Fruit fly (Drosophila melanogaster) whole organism, embryonic: ENCODE results near the gene Lip2.

ENCODE experiments used
- Atf3 ChIP-seq: fragments of 200-800 bp; sonication (Bioruptor generic); optimal IDR thresholded peaks from 3 replicates; lab custom pipeline; 2016; ENCODE audit warnings: missing biosample characterization, missing genetic modification characterization
- CG1024 ChIP-seq: fragments of 200-800 bp; sonication (Bioruptor generic); IDR thresholded peaks from 2 replicates; pipeline ENCODE4 v1.3.6; 2022; ENCODE audit warnings: missing biosample characterization, missing genetic modification characterization
- CG12104 ChIP-seq: fragments of 200-800 bp; sonication (Bioruptor generic); optimal IDR thresholded peaks from 3 replicates; lab custom pipeline; 2016; ENCODE audit warnings: missing biosample characterization, missing genetic modification characterization
- CG14860 ChIP-seq: fragments of 200-800 bp; sonication (Bioruptor generic); IDR thresholded peaks from 3 replicates; pipeline ENCODE4 v1.3.6; 2022; ENCODE audit warnings: missing biosample characterization, missing genetic modification characterization; ENCODE audit not compliant: partially characterized antibody
- CG16863 ChIP-seq: fragments of 200-800 bp; sonication (Bioruptor generic); optimal IDR thresholded peaks from 3 replicates; lab custom pipeline; 2016; ENCODE audit warnings: missing biosample characterization, missing genetic modification characterization
- CG18599 ChIP-seq: fragments of 200-800 bp; sonication (Bioruptor generic); optimal IDR thresholded peaks from 3 replicates; lab custom pipeline; 2017; ENCODE audit warnings: missing biosample characterization, missing genetic modification characterization, mild to moderate bottlenecking, moderate library complexity, missing genetic modification reagents
- CG30431 ChIP-seq: fragments of 200-800 bp; sonication (Bioruptor generic); optimal IDR thresholded peaks from 2 replicates; lab custom pipeline; 2017; ENCODE audit warnings: missing biosample characterization, missing genetic modification characterization
- CG33213 ChIP-seq: fragments of 200-800 bp; sonication (Bioruptor generic); optimal IDR thresholded peaks from 3 replicates; lab custom pipeline; 2016; ENCODE audit warnings: missing biosample characterization, missing genetic modification characterization
- CG4730 ChIP-seq: fragments of 200-800 bp; sonication (Bioruptor generic); IDR thresholded peaks from 2 replicates; pipeline ENCODE4 v1.3.6; 2022; ENCODE audit warnings: missing biosample characterization, missing genetic modification characterization
- CTCF ChIP-seq: fragments of 200-800 bp; sonication (Bioruptor generic); optimal IDR thresholded peaks from 2 replicates; lab custom pipeline; 2017; ENCODE audit warnings: missing biosample characterization, mild to moderate bottlenecking, missing genetic modification characterization, moderate library complexity
- CrebB ChIP-seq: fragments of 200-800 bp; sonication (Bioruptor generic); optimal IDR thresholded peaks from 3 replicates; lab custom pipeline; 2018; ENCODE audit warnings: missing biosample characterization, mild to moderate bottlenecking, missing genetic modification characterization
- Deaf1 ChIP-seq: fragments of 200-800 bp; optimal IDR thresholded peaks from 3 replicates; lab custom pipeline; 2019; ENCODE audit warnings: missing biosample characterization, mild to moderate bottlenecking, missing genetic modification characterization, moderate library complexity
- Dip2 ChIP-seq: fragments of 200-800 bp; sonication (Bioruptor generic); IDR thresholded peaks from 2 replicates; pipeline ENCODE4 v1.3.6; 2022; ENCODE audit warnings: missing biosample characterization, missing genetic modification characterization
- Elba2 ChIP-seq: fragments of 200-800 bp; sonication (Bioruptor generic); optimal IDR thresholded peaks from 3 replicates; lab custom pipeline; 2016; ENCODE audit warnings: missing biosample characterization, missing genetic modification characterization
- Gsc ChIP-seq: fragments of 200-800 bp; sonication (Bioruptor generic); IDR thresholded peaks from 2 replicates; pipeline ENCODE4 v1.3.6; 2022; ENCODE audit warnings: missing biosample characterization, missing genetic modification characterization
- Hey ChIP-seq: fragments of 200-800 bp; sonication (Bioruptor generic); optimal IDR thresholded peaks from 3 replicates; lab custom pipeline; 2018; ENCODE audit warnings: missing biosample characterization, mild to moderate bottlenecking, missing genetic modification characterization
- HmgZ ChIP-seq: fragments of 200-800 bp; sonication (Bioruptor generic); optimal IDR thresholded peaks from 2 replicates; lab custom pipeline; 2018; ENCODE audit warnings: missing biosample characterization, mild to moderate bottlenecking, missing genetic modification characterization
- NfI ChIP-seq: fragments of 200-800 bp; sonication (Bioruptor generic); optimal IDR thresholded peaks from 3 replicates; lab custom pipeline; 2018; ENCODE audit warnings: missing biosample characterization, mild to moderate bottlenecking, missing genetic modification characterization, moderate library complexity
- Oli ChIP-seq: fragments of 200-800 bp; sonication (Bioruptor generic); optimal IDR thresholded peaks from 2 replicates; lab custom pipeline; 2018; ENCODE audit warnings: missing biosample characterization, mild to moderate bottlenecking, missing genetic modification characterization, moderate library complexity
- Sox102F ChIP-seq: fragments of 200-800 bp; sonication (Bioruptor generic); optimal IDR thresholded peaks from 2 replicates; lab custom pipeline; 2018; ENCODE audit warnings: missing biosample characterization, mild to moderate bottlenecking, missing genetic modification characterization, moderate library complexity
- Taf1 ChIP-seq: fragments of 200-800 bp; sonication (Bioruptor generic); IDR thresholded peaks from 2 replicates; pipeline ENCODE4 v1.3.6; 2022; ENCODE audit warnings: missing biosample characterization, missing genetic modification characterization
- Trl ChIP-seq, 3 experiments: fragments of >200 bp in 2 of 3; fragments of 200-800 bp in 1 of 3; sonication (Bioruptor generic) in 1 of 3; optimal IDR thresholded peaks; 2 replicates in 1 of 3; 3 replicates in 2 of 3; lab custom pipeline; 2016 to 2017; ENCODE audit warnings: missing biosample characterization in 1 of 3, missing genetic modification characterization in 1 of 3
- Xrp1 ChIP-seq: fragments of 200-800 bp; sonication (Bioruptor generic); IDR thresholded peaks from 2 replicates; pipeline ENCODE4 v1.3.6; 2022; ENCODE audit warnings: missing biosample characterization, missing genetic modification characterization
- al ChIP-seq: fragments of 200-800 bp; sonication (Bioruptor generic); IDR thresholded peaks from 2 replicates; pipeline ENCODE4 v1.3.6; 2022; ENCODE audit warnings: missing biosample characterization, missing genetic modification characterization
- btn ChIP-seq: fragments of 200-800 bp; sonication (Bioruptor generic); optimal IDR thresholded peaks from 2 replicates; lab custom pipeline; 2016; ENCODE audit warnings: missing biosample characterization, missing genetic modification characterization
- chinmo ChIP-seq: fragments of 200-800 bp; sonication (Bioruptor generic); IDR thresholded peaks from 4 replicates; pipeline ENCODE4 v1.3.6; 2022; ENCODE audit warnings: missing biosample characterization, missing genetic modification characterization; ENCODE audit not compliant: partially characterized antibody
- crc ChIP-seq: fragments of 200-800 bp; sonication (Bioruptor generic); optimal IDR thresholded peaks from 2 replicates; lab custom pipeline; 2016; ENCODE audit warnings: missing biosample characterization, missing genetic modification characterization
- dimm ChIP-seq: fragments of 200-800 bp; sonication (Bioruptor generic); IDR thresholded peaks from 2 replicates; pipeline ENCODE4 v1.3.6; 2022; ENCODE audit warnings: missing biosample characterization, missing genetic modification characterization
- dm ChIP-seq: fragments of 200-800 bp; sonication (Bioruptor generic); optimal IDR thresholded peaks from 3 replicates; lab custom pipeline; 2016; ENCODE audit warnings: missing biosample characterization, missing genetic modification characterization
- dysf ChIP-seq: fragments of 200-800 bp; sonication (Bioruptor generic); IDR thresholded peaks from 3 replicates; pipeline ENCODE4 v1.3.6; 2022; ENCODE audit warnings: missing biosample characterization, missing genetic modification characterization
- gem ChIP-seq: fragments of 200-800 bp; sonication (Bioruptor generic); optimal IDR thresholded peaks from 2 replicates; lab custom pipeline; 2019; ENCODE audit warnings: missing biosample characterization, mild to moderate bottlenecking, missing genetic modification characterization, moderate library complexity
- grau ChIP-seq: fragments of 200-800 bp; optimal IDR thresholded peaks from 3 replicates; lab custom pipeline; 2019; ENCODE audit warnings: missing biosample characterization, mild to moderate bottlenecking, missing genetic modification characterization, moderate library complexity
- hb ChIP-seq: fragments of 200-800 bp; sonication (Bioruptor generic); IDR thresholded peaks from 3 replicates; pipeline ENCODE4 v1.3.6; 2022; ENCODE audit warnings: missing biosample characterization, missing genetic modification characterization; ENCODE audit not compliant: partially characterized antibody
- onecut ChIP-seq: fragments of 200-800 bp; sonication (Bioruptor generic); IDR thresholded peaks from 2 replicates; pipeline ENCODE4 v1.3.6; 2022; ENCODE audit warnings: missing biosample characterization, missing genetic modification characterization
- peb ChIP-seq: fragments of 200-800 bp; sonication (Bioruptor generic); IDR thresholded peaks from 2 replicates; pipeline ENCODE4 v1.3.6; 2022; ENCODE audit warnings: missing biosample characterization, missing genetic modification characterization
- ranshi ChIP-seq: fragments of 200-800 bp; sonication (Bioruptor generic); IDR thresholded peaks from 2 replicates; pipeline ENCODE4 v1.3.6; 2022; ENCODE audit warnings: missing biosample characterization, missing genetic modification characterization
- repo ChIP-seq: fragments of 200-800 bp; sonication (Bioruptor generic); optimal IDR thresholded peaks from 2 replicates; lab custom pipeline; 2016; ENCODE audit warnings: missing biosample characterization, missing genetic modification characterization
- sisA ChIP-seq: fragments of 200-800 bp; sonication (Bioruptor generic); IDR thresholded peaks from 2 replicates; pipeline ENCODE4 v1.3.6; 2022; ENCODE audit warnings: missing biosample characterization, missing genetic modification characterization
- tio ChIP-seq: fragments of 200-800 bp; sonication (Bioruptor generic); optimal IDR thresholded peaks from 2 replicates; lab custom pipeline; 2017; ENCODE audit warnings: missing biosample characterization, missing genetic modification characterization, inconsistent platforms
- tup ChIP-seq: fragments of 200-800 bp; sonication (Bioruptor generic); optimal IDR thresholded peaks from 2 replicates; lab custom pipeline; 2016; ENCODE audit warnings: missing biosample characterization, mild to moderate bottlenecking, missing genetic modification characterization, moderate library complexity

Gene Lip2

DNA sequence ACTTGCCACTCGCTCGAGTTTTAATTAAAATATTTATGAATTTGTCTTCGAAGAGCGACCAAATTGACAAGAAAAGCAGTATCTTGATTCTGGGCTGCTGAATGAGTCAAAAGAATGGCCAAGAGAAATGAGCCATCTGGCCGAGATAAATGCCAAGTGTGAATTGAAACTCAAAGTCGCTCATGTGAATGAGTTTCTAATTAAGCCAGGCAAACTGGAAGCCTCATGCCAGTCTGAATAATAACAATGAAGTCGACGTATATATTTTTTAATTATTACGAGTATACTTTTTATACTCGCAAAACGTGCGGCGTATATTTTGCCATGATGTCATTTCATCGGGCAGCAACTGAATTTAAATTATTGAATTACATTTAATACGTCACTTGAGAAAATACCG lies at the start of gene Lip2:
Gene Lip2 (minus strand): TSS at position 101 of the 400 bp plus-strand sequence.
- TF ChIP-seq gem (tag; lab: Kevin White, UChicago) (no peak), NfI (GFP tag; lab: Kevin White, UChicago) (no peak), Elba2 (GFP tag; lab: Kevin White, UChicago) (no peak), Oli (no peak), HmgZ (tag; lab: Kevin White, UChicago) (no peak), tio (GFP tag; lab: Kevin White, UChicago) (no peak), Gsc (GFP tag; lab: Robert Waterston, UW) (no peak), Taf1 (no peak), CG18599 (no peak), CTCF (GFP tag; lab: Kevin White, UChicago) (no peak), Xrp1 (no peak), dm (no peak), CG30431 (no peak), crc (no peak), grau (tag; lab: Kevin White, UChicago) (no peak), hb (GFP tag; lab: Robert Waterston, UW) (no peak), Dip2 (GFP tag; lab: Robert Waterston, UW) (no peak), tup (GFP tag; lab: Kevin White, UChicago) (no peak)

DNA sequence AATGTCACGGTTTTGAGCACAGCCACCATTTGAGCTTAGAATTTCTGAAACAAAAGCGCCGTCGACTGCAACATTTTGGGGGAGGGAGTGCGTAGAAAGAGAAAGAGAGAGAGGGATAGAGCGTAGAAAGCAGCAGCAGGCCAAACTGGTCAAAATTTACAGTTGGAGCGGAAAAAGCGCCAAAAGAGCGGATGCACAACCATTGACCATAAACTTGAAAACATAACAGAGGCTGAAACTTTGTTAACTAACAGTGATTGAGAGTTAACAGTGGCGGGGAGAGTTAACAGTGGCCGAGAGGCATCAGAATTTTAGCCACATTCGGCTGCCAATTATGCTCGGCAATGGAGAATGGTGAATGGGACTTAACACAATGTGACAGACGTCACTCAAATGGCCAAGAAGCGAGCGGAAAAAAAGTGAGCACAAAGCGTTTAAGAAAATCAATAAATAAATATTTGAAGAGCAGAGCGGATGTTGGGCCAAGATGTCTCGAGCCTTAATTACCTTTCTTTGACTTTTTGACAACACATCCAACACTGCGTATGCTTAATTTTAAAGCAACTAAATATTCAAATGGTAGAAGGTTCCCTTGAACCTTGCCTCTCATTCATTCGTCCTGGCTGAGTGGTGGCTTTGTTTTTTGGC lies 47.9 kb upstream of the Lip2 start:
- TF ChIP-seq Deaf1 (tag; lab: Kevin White, UChicago), result peak; percentile 52
- no peak for TF ChIP-seq dimm (GFP tag; lab: Robert Waterston, UW)
- no peak for TF ChIP-seq CG12104 (GFP tag; lab: Kevin White, UChicago)
- TF ChIP-seq Sox102F, result no peak
- no peak for TF ChIP-seq ranshi (GFP tag; lab: Robert Waterston, UW)
- no peak for TF ChIP-seq peb (GFP tag; lab: Robert Waterston, UW)
- peak; percentile 71; the same call in 1 of the 2 replicates for TF ChIP-seq onecut (GFP tag; lab: Robert Waterston, UW)
- TF ChIP-seq Hey (tag; lab: Kevin White, UChicago), result no peak
- TF ChIP-seq CG16863 (GFP tag; lab: Kevin White, UChicago), result no peak
- peak; percentile 24; the same call in 1 of the 4 replicates for TF ChIP-seq chinmo (GFP tag; lab: Robert Waterston, UW)
- TF ChIP-seq CG4730 (GFP tag; lab: Robert Waterston, UW), result no peak
- no peak for TF ChIP-seq Atf3
- no peak for TF ChIP-seq CrebB (tag; lab: Kevin White, UChicago)
- no peak for TF ChIP-seq dysf
- TF ChIP-seq btn (GFP tag; lab: Kevin White, UChicago), result no peak
- TF ChIP-seq Trl (optimal IDR thresholded peaks at IDR 0.05; lab: Kevin White, UChicago), result peak; percentile 69 to 88
- TF ChIP-seq Trl (GFP tag; optimal IDR thresholded peaks at IDR 0.05; lab: Kevin White, UChicago), result no peak
- TF ChIP-seq repo (GFP tag; lab: Kevin White, UChicago), result no peak
- TF ChIP-seq CG33213 (GFP tag; lab: Kevin White, UChicago), result no peak
- TF ChIP-seq al (GFP tag; lab: Robert Waterston, UW), result no peak
- TF ChIP-seq sisA (GFP tag; lab: Robert Waterston, UW), result no peak
- no peak for TF ChIP-seq CG14860 (GFP tag; lab: Robert Waterston, UW)
- TF ChIP-seq CG1024, result no peak
